Worm (Caenorhabditis elegans) whole organism, L2 larva: ENCODE measurements around the gene T23E7.2.

Experiments used
- C34F6.9 ChIP-seq: fragments of 150-350 bp; optimal IDR thresholded peaks from 2 replicates; lab custom pipeline; 2014; ENCODE audit warnings: missing biosample characterization, missing genetic modification characterization
- egl-27 ChIP-seq: sonication (generic microtip); optimal IDR thresholded peaks from 3 replicates; lab custom pipeline; 2017; ENCODE audit warnings: missing biosample characterization, missing genetic modification reagents, missing genetic modification characterization
- lin-39 ChIP-seq: fragments of 150-350 bp; optimal IDR thresholded peaks from 2 replicates; lab custom pipeline; 2014; ENCODE audit warnings: missing biosample characterization, missing genetic modification reagents, missing genetic modification characterization
- nhr-12 ChIP-seq: fragments of 150-350 bp; optimal IDR thresholded peaks from 2 replicates; lab custom pipeline; 2014; ENCODE audit warnings: missing biosample characterization, missing genetic modification characterization
- unc-55 ChIP-seq: fragments of 150-350 bp; sonication (generic microtip); optimal IDR thresholded peaks from 3 replicates; lab custom pipeline; 2014; ENCODE audit warnings: missing biosample characterization, missing genetic modification reagents, missing genetic modification characterization

DNA sequence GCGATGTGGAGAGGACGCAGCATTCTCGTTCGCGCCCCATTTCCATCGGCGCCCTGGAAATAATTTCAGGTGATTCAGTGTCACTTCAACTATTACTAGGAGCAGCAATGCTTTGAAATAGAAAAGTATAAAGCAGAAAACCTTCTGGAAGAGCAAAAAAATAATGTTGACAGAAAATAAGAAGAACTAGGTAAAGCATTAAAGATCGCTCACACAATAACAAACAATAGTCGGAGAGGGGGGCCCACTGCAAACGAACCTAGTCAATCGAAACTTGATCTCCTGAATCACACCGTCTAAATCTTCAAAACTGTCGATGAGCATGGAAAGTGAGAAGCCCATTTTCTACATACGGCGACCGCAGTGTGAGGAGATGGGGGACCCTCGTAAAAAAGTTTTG lies 42.9 kb upstream of the T23E7.2 start:
- no peak for TF ChIP-seq unc-55
- TF ChIP-seq egl-27 (tag; lab: Kevin White, UChicago), result no peak
- TF ChIP-seq lin-39 (tag; lab: Kevin White, UChicago), result no peak
- no peak for TF ChIP-seq nhr-12 (tag; lab: Kevin White, UChicago)
- TF ChIP-seq C34F6.9 (tag; lab: Kevin White, UChicago), result no peak
